Worm (Caenorhabditis elegans): Measurements from ENCODE around the gene R02F2.5.

DNA sequence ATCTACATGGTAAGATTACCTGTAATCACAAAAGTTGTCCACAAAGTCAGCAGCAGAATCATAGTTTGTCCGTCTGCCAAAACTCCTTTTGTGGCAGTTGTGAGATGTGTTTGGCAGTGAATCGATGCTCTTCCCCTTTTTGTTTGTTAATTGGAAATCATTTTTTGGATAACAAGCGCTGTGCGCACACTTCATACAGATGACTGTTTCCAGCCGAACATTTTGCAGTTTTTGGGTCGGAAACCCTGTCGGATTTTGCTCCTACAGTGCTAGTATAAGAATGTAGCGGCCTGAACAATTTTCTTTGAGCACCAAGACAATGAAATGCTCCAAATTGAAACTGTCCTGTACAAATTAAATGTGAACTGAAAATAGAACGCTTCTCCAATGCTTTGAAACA, 29.6 kb downstream of the R02F2.5 start, which contains the start of gene D1044.7:
- no peak for TF ChIP-seq ceh-82 (tag; optimal IDR thresholded peaks at IDR 0.05)
- no peak for TF ChIP-seq vab-15 (tag; optimal IDR thresholded peaks at IDR 0.05)
- no peak for TF ChIP-seq fos-1 (tag; optimal IDR thresholded peaks at IDR 0.05)
- TF ChIP-seq lsy-2 (tag; optimal IDR thresholded peaks at IDR 0.05): no peak
- no peak for TF ChIP-seq fkh-8 (tag; optimal IDR thresholded peaks at IDR 0.05)
- no peak for TF ChIP-seq pag-3 (tag; optimal IDR thresholded peaks at IDR 0.05; ENCODE audit: borderline replicate concordance, insufficient read depth)
- no peak for TF ChIP-seq ceh-90 (tag; optimal IDR thresholded peaks at IDR 0.05)
